Fruit fly (Drosophila melanogaster): ENCODE measurements around the gene CG10898.
A peak's percentile ranks its signal among the peaks of the same experiment; 100 is the strongest.

CG10898 gene

DNA sequence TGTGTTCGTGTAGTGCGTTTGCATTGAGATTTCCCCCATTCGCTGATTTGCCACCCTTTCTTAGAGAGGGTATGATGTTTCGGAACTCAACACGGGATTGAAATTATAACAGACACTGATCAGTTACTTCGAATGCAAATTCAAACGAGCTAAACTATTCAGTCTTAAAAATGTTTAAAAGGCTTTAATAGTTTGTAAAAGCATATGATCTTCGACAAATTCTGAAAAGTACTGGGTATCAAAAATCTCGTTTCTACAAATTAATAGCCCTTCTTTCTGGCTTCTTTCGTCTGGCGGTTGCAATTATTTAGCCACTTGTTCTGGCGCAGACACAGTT lies 24.6 kb downstream of the CG10898 start (continued):
- TF ChIP-seq CG8944 (GFP tag; optimal IDR thresholded peaks at IDR 0.05) (peak; percentile 63), CG2889 (GFP tag; IDR thresholded peaks at IDR 0.05) (peak; percentile 60; the same call in 1 of the 3 replicates), CG8478 (optimal IDR thresholded peaks at IDR 0.05) (no peak), CG10979 (tag; optimal IDR thresholded peaks at IDR 0.05) (peak; percentile 46), psq (GFP tag; optimal IDR thresholded peaks at IDR 0.05) (no peak), CG2712 (tag; optimal IDR thresholded peaks at IDR 0.05) (peak; percentile 79), Xrp1 (GFP tag; IDR thresholded peaks at IDR 0.05) (peak; percentile 73), pnt (GFP tag; optimal IDR thresholded peaks at IDR 0.05) (peak; percentile 50), Ravus (GFP tag; IDR thresholded peaks at IDR 0.05) (peak; percentile 34), B-H1 (GFP tag; IDR thresholded peaks at IDR 0.05) (peak; percentile 21; the same call in 1 of the 3 replicates), CG13624 (GFP tag; optimal IDR thresholded peaks at IDR 0.05) (peak; percentile 51), gce (GFP tag; IDR thresholded peaks at IDR 0.05) (peak; percentile 66; the same call in 1 of the 3 replicates), Side (GFP tag; optimal IDR thresholded peaks at IDR 0.05) (peak; percentile 59), Scr (GFP tag; IDR thresholded peaks at IDR 0.05; ENCODE audit: partially characterized antibody) (no peak), ro (GFP tag; IDR thresholded peaks at IDR 0.05) (peak; percentile 58; the same call in 1 of the 2 replicates), bigmax (GFP tag; optimal IDR thresholded peaks at IDR 0.05) (no peak), Sox102F (GFP tag; optimal IDR thresholded peaks at IDR 0.05) (peak; percentile 87), insv (GFP tag; optimal IDR thresholded peaks at IDR 0.05) (no peak), ham (GFP tag; IDR thresholded peaks at IDR 0.05) (no peak), Deaf1 (tag; optimal IDR thresholded peaks at IDR 0.05) (no peak), prd (optimal IDR thresholded peaks at IDR 0.05) (no peak), prd (GFP tag; IDR thresholded peaks at IDR 0.05) (peak; percentile 76), tll (GFP tag; optimal IDR thresholded peaks at IDR 0.05) (no peak), pros (GFP tag; optimal IDR thresholded peaks at IDR 0.05) (no peak), NK7.1 (GFP tag; optimal IDR thresholded peaks at IDR 0.05) (peak; percentile 38), Bteb2 (GFP tag; optimal IDR thresholded peaks at IDR 0.05) (peak; percentile 47), E2f1 (GFP tag; IDR thresholded peaks at IDR 0.05) (peak; percentile 80), D19B (GFP tag; optimal IDR thresholded peaks at IDR 0.05) (peak; percentile 84), CG8359 (GFP tag; optimal IDR thresholded peaks at IDR 0.05; ENCODE audit: borderline replicate concordance) (no peak), toy (GFP tag; IDR thresholded peaks at IDR 0.05) (no peak), otp (GFP tag; IDR thresholded peaks at IDR 0.05) (peak; percentile 64; the same call in 1 of the 3 replicates), CHES-1-like (GFP tag; optimal IDR thresholded peaks at IDR 0.05) (peak; percentile 24), ranshi (GFP tag; IDR thresholded peaks at IDR 0.05) (peak; percentile 72), CG7928 (GFP tag; optimal IDR thresholded peaks at IDR 0.05) (no peak), pan (optimal IDR thresholded peaks at IDR 0.05) (no peak), pan (GFP tag; optimal IDR thresholded peaks at IDR 0.05 in 1 of 2, IDR thresholded peaks at IDR 0.05 in 1 of 2) (peak in 1 of 2 experiments; percentile 87), CG1603 (tag; optimal IDR thresholded peaks at IDR 0.05) (peak; percentile 84), Tbp (GFP tag; optimal IDR thresholded peaks at IDR 0.05) (no peak), dmrt11E (tag; optimal IDR thresholded peaks at IDR 0.05) (peak; percentile 21), CG4707 (GFP tag; optimal IDR thresholded peaks at IDR 0.05) (no peak), Dip3 (GFP tag; optimal IDR thresholded peaks at IDR 0.05) (peak; percentile 35), CG33557 (GFP tag; optimal IDR thresholded peaks at IDR 0.05) (no peak), CG4424 (GFP tag; optimal IDR thresholded peaks at IDR 0.05) (peak; percentile 39), bowl (GFP tag; IDR thresholded peaks at IDR 0.05) (peak; percentile 68), CG9876 (GFP tag; optimal IDR thresholded peaks at IDR 0.05) (no peak), Fer1 (GFP tag; optimal IDR thresholded peaks at IDR 0.05) (peak; percentile 45), zfh2 (GFP tag; optimal IDR thresholded peaks at IDR 0.05) (peak; percentile 11), CG17186 (GFP tag; optimal IDR thresholded peaks at IDR 0.05) (no peak), CG31224 (GFP tag; IDR thresholded peaks at IDR 0.05) (peak; percentile 54), bab2 (GFP tag; optimal IDR thresholded peaks at IDR 0.05) (peak; percentile 49), Elba2 (GFP tag; optimal IDR thresholded peaks at IDR 0.05) (no peak), CrebB (tag; optimal IDR thresholded peaks at IDR 0.05) (no peak), Abd-B (GFP tag; optimal IDR thresholded peaks at IDR 0.05) (peak; percentile 60)

Measured in whole organism, embryonic.